Fruit fly (Drosophila melanogaster) whole organism, embryonic: ENCODE results near the gene CG2256.

Experiments
- Adf1 ChIP-seq: fragments of 200-800 bp; sonication (Bioruptor generic); IDR thresholded peaks from 2 replicates; pipeline ENCODE4 v1.3.6; 2022; ENCODE audit warnings: missing biosample characterization, missing genetic modification characterization
- CG1024 ChIP-seq: fragments of 200-800 bp; sonication (Bioruptor generic); IDR thresholded peaks from 2 replicates; pipeline ENCODE4 v1.3.6; 2022; ENCODE audit warnings: missing biosample characterization, missing genetic modification characterization
- CG10462 ChIP-seq: fragments of 200-800 bp; sonication (Bioruptor generic); optimal IDR thresholded peaks from 2 replicates; lab custom pipeline; 2016; ENCODE audit warnings: missing biosample characterization, missing genetic modification characterization
- CG11696 ChIP-seq: fragments of 200-800 bp; sonication (Bioruptor generic); IDR thresholded peaks from 2 replicates; pipeline ENCODE4 v1.3.6; 2022; ENCODE audit warnings: missing biosample characterization, missing genetic modification characterization
- CG11723 ChIP-seq: fragments of 200-800 bp; sonication (Bioruptor generic); optimal IDR thresholded peaks from 2 replicates; lab custom pipeline; 2017; ENCODE audit warnings: missing biosample characterization, mild to moderate bottlenecking, missing genetic modification characterization
- CG12744 ChIP-seq: fragments of 200-800 bp; sonication (Bioruptor generic); optimal IDR thresholded peaks from 2 replicates; lab custom pipeline; 2016; ENCODE audit warnings: missing biosample characterization, missing genetic modification characterization
- CG13775 ChIP-seq: fragments of 200-800 bp; sonication (Bioruptor generic); optimal IDR thresholded peaks from 3 replicates; lab custom pipeline; 2017; ENCODE audit warnings: missing biosample characterization, mild to moderate bottlenecking, missing genetic modification characterization
- CG14441 ChIP-seq: fragments of 200-800 bp; sonication (Bioruptor generic); IDR thresholded peaks from 2 replicates; pipeline ENCODE4 v1.3.6; 2022; ENCODE audit warnings: missing biosample characterization, missing genetic modification characterization
- CG14965 ChIP-seq: fragments of 200-800 bp; sonication (Bioruptor generic); optimal IDR thresholded peaks from 2 replicates; lab custom pipeline; 2016; ENCODE audit warnings: missing biosample characterization, missing genetic modification characterization, borderline replicate concordance
- CG1603 ChIP-seq: fragments of 200-800 bp; sonication (Bioruptor generic); optimal IDR thresholded peaks from 2 replicates; lab custom pipeline; 2019; ENCODE audit warnings: missing biosample characterization, mild to moderate bottlenecking, missing genetic modification characterization, moderate library complexity
- CG16863 ChIP-seq: fragments of 200-800 bp; sonication (Bioruptor generic); optimal IDR thresholded peaks from 3 replicates; lab custom pipeline; 2016; ENCODE audit warnings: missing biosample characterization, missing genetic modification characterization
- CG18011 ChIP-seq: fragments of 200-800 bp; sonication (Bioruptor generic); optimal IDR thresholded peaks from 2 replicates; lab custom pipeline; 2017; ENCODE audit warnings: missing biosample characterization, missing genetic modification characterization, mild to moderate bottlenecking, moderate library complexity, missing genotype
- CG3847 ChIP-seq: fragments of 200-800 bp; sonication (Bioruptor generic); IDR thresholded peaks from 2 replicates; pipeline ENCODE4 v1.3.6; 2022; ENCODE audit warnings: missing biosample characterization, missing genetic modification characterization
- CG6254 ChIP-seq: fragments of 200-800 bp; sonication (Bioruptor generic); optimal IDR thresholded peaks from 3 replicates; lab custom pipeline; 2017; ENCODE audit warnings: mild to moderate bottlenecking, missing biosample characterization, missing genetic modification reagents, missing genetic modification characterization
- CG6765 ChIP-seq: fragments of 200-800 bp; sonication (Bioruptor generic); optimal IDR thresholded peaks from 3 replicates; lab custom pipeline; 2017; ENCODE audit warnings: missing biosample characterization, mild to moderate bottlenecking, missing genetic modification characterization
- CG6791 ChIP-seq: fragments of 200-800 bp; sonication (Bioruptor generic); IDR thresholded peaks from 3 replicates; pipeline ENCODE4 v1.3.6; 2022; ENCODE audit warnings: missing biosample characterization, missing genetic modification characterization; ENCODE audit not compliant: partially characterized antibody
- CG8359 ChIP-seq: fragments of 200-800 bp; sonication (Bioruptor generic); optimal IDR thresholded peaks from 2 replicates; lab custom pipeline; 2017; ENCODE audit warnings: missing biosample characterization, mild to moderate bottlenecking, missing genetic modification characterization, borderline replicate concordance
- CG9215 ChIP-seq: fragments of 200-800 bp; sonication (Bioruptor generic); IDR thresholded peaks from 2 replicates; pipeline ENCODE4 v1.3.6; 2022; ENCODE audit warnings: missing biosample characterization, missing genetic modification characterization
- CG9932 ChIP-seq: fragments of 200-800 bp; sonication (Bioruptor generic); IDR thresholded peaks from 2 replicates; pipeline ENCODE4 v1.3.6; 2022; ENCODE audit warnings: missing biosample characterization, missing genetic modification characterization
- Dref ChIP-seq: fragments of 200-800 bp; sonication (Bioruptor generic); IDR thresholded peaks from 2 replicates; pipeline ENCODE4 v1.3.6; 2022; ENCODE audit warnings: missing biosample characterization, missing genetic modification characterization
- E2f2 ChIP-seq: fragments of 200-800 bp; sonication (Bioruptor generic); IDR thresholded peaks from 2 replicates; pipeline ENCODE4 v1.3.6; 2022; ENCODE audit warnings: missing biosample characterization, missing genetic modification characterization
- Elba2 ChIP-seq: fragments of 200-800 bp; sonication (Bioruptor generic); optimal IDR thresholded peaks from 3 replicates; lab custom pipeline; 2016; ENCODE audit warnings: missing biosample characterization, missing genetic modification characterization
- Gsc ChIP-seq: fragments of 200-800 bp; sonication (Bioruptor generic); IDR thresholded peaks from 2 replicates; pipeline ENCODE4 v1.3.6; 2022; ENCODE audit warnings: missing biosample characterization, missing genetic modification characterization
- HmgZ ChIP-seq: fragments of 200-800 bp; sonication (Bioruptor generic); optimal IDR thresholded peaks from 2 replicates; lab custom pipeline; 2018; ENCODE audit warnings: missing biosample characterization, mild to moderate bottlenecking, missing genetic modification characterization
- Jarid2 ChIP-seq: fragments of 200-800 bp; sonication (Bioruptor generic); optimal IDR thresholded peaks from 3 replicates; lab custom pipeline; 2017; ENCODE audit warnings: mild to moderate bottlenecking, missing biosample characterization, missing genetic modification reagents, missing genetic modification characterization
- Lim3 ChIP-seq: fragments of 200-800 bp; sonication (Bioruptor generic); IDR thresholded peaks from 2 replicates; pipeline ENCODE4 v1.3.6; 2022; ENCODE audit warnings: missing biosample characterization, missing genetic modification characterization
- NfI ChIP-seq: fragments of 200-800 bp; sonication (Bioruptor generic); optimal IDR thresholded peaks from 3 replicates; lab custom pipeline; 2018; ENCODE audit warnings: missing biosample characterization, mild to moderate bottlenecking, missing genetic modification characterization, moderate library complexity
- Oli ChIP-seq: fragments of 200-800 bp; sonication (Bioruptor generic); optimal IDR thresholded peaks from 2 replicates; lab custom pipeline; 2018; ENCODE audit warnings: missing biosample characterization, mild to moderate bottlenecking, missing genetic modification characterization, moderate library complexity
- ac ChIP-seq: fragments of 200-800 bp; sonication (Bioruptor generic); optimal IDR thresholded peaks from 3 replicates; lab custom pipeline; 2017; ENCODE audit warnings: missing biosample characterization, mild to moderate bottlenecking, missing genetic modification characterization
- al ChIP-seq: fragments of 200-800 bp; sonication (Bioruptor generic); IDR thresholded peaks from 2 replicates; pipeline ENCODE4 v1.3.6; 2022; ENCODE audit warnings: missing biosample characterization, missing genetic modification characterization
- ash1 ChIP-seq: fragments of 200-800 bp; sonication (Bioruptor generic); optimal IDR thresholded peaks from 2 replicates; lab custom pipeline; 2018; ENCODE audit warnings: missing biosample characterization, mild to moderate bottlenecking, missing genetic modification characterization
- ato ChIP-seq: fragments of 200-800 bp; sonication (Bioruptor generic); IDR thresholded peaks from 2 replicates; pipeline ENCODE4 v1.3.6; 2022; ENCODE audit warnings: missing biosample characterization, missing genetic modification characterization; ENCODE audit not compliant: partially characterized antibody
- bab2 ChIP-seq: fragments of 200-800 bp; sonication (Bioruptor generic); optimal IDR thresholded peaks from 2 replicates; lab custom pipeline; 2016; ENCODE audit warnings: missing biosample characterization, missing genetic modification characterization
- cato ChIP-seq: fragments of 200-800 bp; sonication (Bioruptor generic); optimal IDR thresholded peaks from 2 replicates; lab custom pipeline; 2016; ENCODE audit warnings: missing biosample characterization, missing genetic modification characterization, borderline replicate concordance
- crp ChIP-seq, 2 experiments: fragments of 200-800 bp; sonication (Bioruptor generic); optimal IDR thresholded peaks; 2 replicates in 1 of 2; 3 replicates in 1 of 2; lab custom pipeline; 2017; ENCODE audit warnings: missing biosample characterization in 2 of 2, missing genetic modification characterization in 2 of 2, mild to moderate bottlenecking in 1 of 2, moderate library complexity in 1 of 2
- emc ChIP-seq: fragments of 200-800 bp; sonication (Bioruptor generic); optimal IDR thresholded peaks from 2 replicates; lab custom pipeline; 2016; ENCODE audit warnings: missing biosample characterization, missing genetic modification characterization
- eyg ChIP-seq: fragments of 200-800 bp; sonication (Bioruptor generic); optimal IDR thresholded peaks from 3 replicates; lab custom pipeline; 2016; ENCODE audit warnings: missing biosample characterization, missing genetic modification characterization
- jing ChIP-seq: fragments of 200-800 bp; sonication (Bioruptor generic); optimal IDR thresholded peaks from 2 replicates; lab custom pipeline; 2018; ENCODE audit warnings: missing biosample characterization, mild to moderate bottlenecking, missing genetic modification characterization
- lab ChIP-seq: fragments of 200-800 bp; sonication (Bioruptor generic); optimal IDR thresholded peaks from 3 replicates; lab custom pipeline; 2017; ENCODE audit warnings: missing biosample characterization, missing genetic modification characterization, mild to moderate bottlenecking, moderate library complexity, missing genetic modification reagents
- luna ChIP-seq: fragments of 200-800 bp; sonication (Bioruptor generic); optimal IDR thresholded peaks from 2 replicates; lab custom pipeline; 2016; ENCODE audit warnings: missing biosample characterization, missing genetic modification characterization
- mam ChIP-seq: fragments of 200-800 bp; sonication (Bioruptor generic); optimal IDR thresholded peaks from 3 replicates; lab custom pipeline; 2016; ENCODE audit warnings: missing biosample characterization, missing genetic modification characterization
- mirr ChIP-seq: fragments of 200-800 bp; sonication (Bioruptor generic); optimal IDR thresholded peaks from 3 replicates; lab custom pipeline; 2018; ENCODE audit warnings: missing biosample characterization, mild to moderate bottlenecking, missing genetic modification characterization
- nau ChIP-seq: fragments of 200-800 bp; sonication (Bioruptor generic); optimal IDR thresholded peaks from 3 replicates; lab custom pipeline; 2017; ENCODE audit warnings: missing biosample characterization, mild to moderate bottlenecking, missing genetic modification characterization, missing genetic modification reagents
- pb ChIP-seq: fragments of 200-800 bp; sonication (Bioruptor generic); optimal IDR thresholded peaks from 3 replicates; lab custom pipeline; 2016; ENCODE audit warnings: missing biosample characterization, missing genetic modification characterization
- pita ChIP-seq: fragments of 200-800 bp; sonication (Bioruptor generic); optimal IDR thresholded peaks from 2 replicates; lab custom pipeline; 2017; ENCODE audit warnings: missing biosample characterization, mild to moderate bottlenecking, missing genetic modification characterization
- scrt ChIP-seq: fragments of 200-800 bp; sonication (Bioruptor generic); optimal IDR thresholded peaks from 2 replicates; lab custom pipeline; 2018; ENCODE audit warnings: missing biosample characterization, mild to moderate bottlenecking, missing genetic modification characterization, moderate library complexity
- ssp ChIP-seq: fragments of 200-800 bp; sonication (Bioruptor generic); IDR thresholded peaks from 2 replicates; pipeline ENCODE4 v1.3.6; 2022; ENCODE audit warnings: missing biosample characterization, missing genetic modification characterization
- tgo ChIP-seq: fragments of 200-800 bp; sonication (Bioruptor generic); IDR thresholded peaks from 3 replicates; pipeline ENCODE4 v1.3.6; 2022; ENCODE audit warnings: missing biosample characterization, missing genetic modification characterization
- trem ChIP-seq: fragments of 200-800 bp; optimal IDR thresholded peaks from 3 replicates; lab custom pipeline; 2019; ENCODE audit warnings: missing biosample characterization, mild to moderate bottlenecking, missing genetic modification characterization, moderate library complexity
- wdn ChIP-seq: fragments of 200-800 bp; sonication (Bioruptor generic); IDR thresholded peaks from 2 replicates; pipeline ENCODE4 v1.3.6; 2022; ENCODE audit warnings: missing biosample characterization, missing genetic modification characterization

CG2256 gene

DNA sequence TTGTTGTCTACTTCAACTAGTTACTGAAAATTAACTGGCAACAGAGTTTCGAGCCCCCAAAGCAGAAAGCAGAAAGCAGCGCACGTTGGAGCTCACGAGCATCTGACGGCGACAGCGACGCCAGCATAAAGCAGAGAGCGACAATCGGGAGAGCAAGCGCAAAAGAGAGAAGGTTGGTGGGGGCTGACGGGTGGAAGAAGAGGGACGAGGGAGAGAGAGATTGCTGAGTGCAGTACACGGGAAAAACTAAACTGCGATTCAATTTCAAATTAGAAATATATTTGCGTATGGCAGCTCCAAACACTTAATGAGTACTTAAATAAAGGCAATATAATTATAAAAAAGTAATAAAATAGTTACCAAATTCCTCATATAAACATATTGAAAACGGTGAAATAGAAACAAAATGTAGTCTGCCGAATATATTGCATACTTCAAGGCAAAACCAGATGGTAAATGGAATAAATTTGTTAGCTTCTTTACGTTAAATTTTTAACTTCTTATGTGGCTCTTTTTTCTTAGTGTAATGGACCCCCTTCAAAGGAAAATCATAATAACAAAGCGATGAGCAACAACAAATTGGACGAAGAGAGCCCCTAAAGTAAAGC lies 5.2 kb upstream of the CG2256 start (continued):
- TF ChIP-seq Dref (GFP tag; lab: Robert Waterston, UW) = no peak
- TF ChIP-seq CG11696 = peak; percentile 57; the same call in 1 of the 2 replicates
- TF ChIP-seq CG9215 (GFP tag; lab: Robert Waterston, UW) = peak; percentile 92
- peak; percentile 91 for TF ChIP-seq CG3847 (GFP tag; lab: Robert Waterston, UW)
- TF ChIP-seq CG11723 (GFP tag; lab: Kevin White, UChicago) = peak; percentile 92
- peak; percentile 79 for TF ChIP-seq E2f2 (GFP tag; lab: Robert Waterston, UW)
- peak; percentile 83 for TF ChIP-seq wdn (GFP tag; lab: Robert Waterston, UW)
- TF ChIP-seq CG13775 (GFP tag; lab: Kevin White, UChicago) = peak; percentile 94
- peak; percentile 87 for TF ChIP-seq CG8359 (GFP tag; lab: Kevin White, UChicago)
- peak; percentile 89 for TF ChIP-seq CG6765 (GFP tag; lab: Kevin White, UChicago)
- no peak for TF ChIP-seq ato (GFP tag; lab: Robert Waterston, UW)
- peak; percentile 84 for TF ChIP-seq cato (GFP tag; lab: Kevin White, UChicago)
- TF ChIP-seq crp (GFP tag; optimal IDR thresholded peaks at IDR 0.05; lab: Kevin White, UChicago) = peak in 1 of 2 experiments; percentile 64
- peak; percentile 95 for TF ChIP-seq NfI (GFP tag; lab: Kevin White, UChicago)
- TF ChIP-seq CG12744 (GFP tag; lab: Kevin White, UChicago) = peak; percentile 84
- TF ChIP-seq bab2 (GFP tag; lab: Kevin White, UChicago) = peak; percentile 88
- peak; percentile 94 for TF ChIP-seq HmgZ (tag; lab: Kevin White, UChicago)
- TF ChIP-seq CG1024 (GFP tag; lab: Robert Waterston, UW) = peak; percentile 79
- TF ChIP-seq Oli (tag; lab: Kevin White, UChicago) = peak; percentile 96
- peak; percentile 82 for TF ChIP-seq CG18011 (GFP tag; lab: Kevin White, UChicago)
- TF ChIP-seq pb = peak; percentile 61
- TF ChIP-seq tgo = peak; percentile 95
- TF ChIP-seq Elba2 (GFP tag; lab: Kevin White, UChicago) = no peak
- TF ChIP-seq mam (GFP tag; lab: Kevin White, UChicago) = peak; percentile 86
- peak; percentile 64 for TF ChIP-seq CG1603 (tag; lab: Kevin White, UChicago)
- TF ChIP-seq CG9932 (GFP tag; lab: Robert Waterston, UW) = peak; percentile 87
- TF ChIP-seq CG10462 = peak; percentile 90
- TF ChIP-seq ssp = peak; percentile 82
- TF ChIP-seq CG16863 (GFP tag; lab: Kevin White, UChicago) = peak; percentile 71
- peak; percentile 91 for TF ChIP-seq nau (GFP tag; lab: Kevin White, UChicago)
- peak; percentile 87 for TF ChIP-seq Adf1 (GFP tag; lab: Robert Waterston, UW)
- peak; percentile 91 for TF ChIP-seq CG14441 (GFP tag; lab: Robert Waterston, UW)
- TF ChIP-seq ac = peak; percentile 45
- peak; percentile 66; the same call in 1 of the 2 replicates for TF ChIP-seq Lim3 (GFP tag; lab: Robert Waterston, UW)
- TF ChIP-seq trem = peak; percentile 88
- TF ChIP-seq Jarid2 = peak; percentile 82
- peak; percentile 97 for TF ChIP-seq lab
- no peak for TF ChIP-seq CG14965 (GFP tag; lab: Kevin White, UChicago)
- TF ChIP-seq al (GFP tag; lab: Robert Waterston, UW) = peak; percentile 87
- peak; percentile 88 for TF ChIP-seq jing (GFP tag; lab: Kevin White, UChicago)
- TF ChIP-seq CG6791 (GFP tag; lab: Robert Waterston, UW) = no peak
- peak; percentile 35 for TF ChIP-seq luna
- peak; percentile 49 for TF ChIP-seq eyg
- TF ChIP-seq CG6254 (GFP tag; lab: Kevin White, UChicago) = peak; percentile 88
- no peak for TF ChIP-seq pita
- peak; percentile 60 for TF ChIP-seq emc (GFP tag; lab: Kevin White, UChicago)
- peak; percentile 80 for TF ChIP-seq Gsc
- peak; percentile 89 for TF ChIP-seq scrt (GFP tag; lab: Kevin White, UChicago)
- peak; percentile 77 for TF ChIP-seq mirr (GFP tag; lab: Kevin White, UChicago)
- peak; percentile 30 for TF ChIP-seq ash1 (GFP tag; lab: Kevin White, UChicago)
